Fruit fly (Drosophila melanogaster) whole organism, prepupa: ENCODE measurements around the gene CG8838.

ENCODE experiments used
- Lpt ChIP-seq: fragments of 200-800 bp; sonication (Bioruptor generic); optimal IDR thresholded peaks from 3 replicates; lab custom pipeline; 2016; ENCODE audit warnings: missing biosample characterization, missing genetic modification characterization
- Sox102F ChIP-seq: fragments of 200-800 bp; sonication (Bioruptor generic); optimal IDR thresholded peaks from 2 replicates; lab custom pipeline; 2016; ENCODE audit warnings: missing biosample characterization, mild to moderate bottlenecking, missing genetic modification characterization

dm6 chr2L:3352927-3353326 is 4.5 kb upstream of the CG8838 start:
- TF ChIP-seq Lpt (GFP tag; lab: Kevin White, UChicago): no peak
- TF ChIP-seq Sox102F (GFP tag; lab: Kevin White, UChicago): no peak
